Fruit fly (Drosophila melanogaster) whole organism, prepupa: ENCODE data around the gene nerfin-1.

ENCODE experiments used
- CG10631 ChIP-seq: fragments of 200-800 bp; sonication (Bioruptor generic); optimal IDR thresholded peaks from 2 replicates; lab custom pipeline; 2016; ENCODE audit warnings: missing biosample characterization, missing genetic modification characterization
- CG10669 ChIP-seq: fragments of 200-800 bp; sonication (Bioruptor generic); optimal IDR thresholded peaks from 3 replicates; lab custom pipeline; 2018; ENCODE audit warnings: missing biosample characterization, mild to moderate bottlenecking, missing genetic modification characterization, moderate library complexity
- CG11294 ChIP-seq: fragments of 200-800 bp; sonication (Bioruptor generic); IDR thresholded peaks from 2 replicates; pipeline ENCODE4 v1.3.6; 2022; ENCODE audit warnings: missing biosample characterization, missing genetic modification characterization
- CG15336 ChIP-seq: fragments of 200-800 bp; sonication (Bioruptor generic); IDR thresholded peaks from 2 replicates; pipeline ENCODE4 v1.3.6; 2022; ENCODE audit warnings: missing biosample characterization, missing genetic modification characterization
- CG1621 ChIP-seq: fragments of 200-800 bp; sonication (Bioruptor generic); optimal IDR thresholded peaks from 3 replicates; lab custom pipeline; 2018; ENCODE audit warnings: missing biosample characterization, mild to moderate bottlenecking, missing genetic modification characterization
- CG16779 ChIP-seq: fragments of 200-800 bp; sonication (Bioruptor generic); optimal IDR thresholded peaks from 3 replicates; lab custom pipeline; 2017; ENCODE audit warnings: missing biosample characterization, mild to moderate bottlenecking, missing genetic modification characterization
- CG31627 ChIP-seq: fragments of 200-800 bp; sonication (Bioruptor generic); optimal IDR thresholded peaks from 3 replicates; lab custom pipeline; 2016; ENCODE audit warnings: missing biosample characterization, missing genetic modification characterization
- CG32006 ChIP-seq: fragments of 200-800 bp; sonication (Bioruptor generic); optimal IDR thresholded peaks from 3 replicates; lab custom pipeline; 2017; ENCODE audit warnings: missing biosample characterization, mild to moderate bottlenecking, missing genetic modification characterization
- CG34406 ChIP-seq: fragments of 200-800 bp; sonication (Bioruptor generic); optimal IDR thresholded peaks from 3 replicates; lab custom pipeline; 2016; ENCODE audit warnings: missing biosample characterization, missing genetic modification characterization
- CG3919 ChIP-seq: fragments of 200-800 bp; sonication (Bioruptor generic); optimal IDR thresholded peaks from 3 replicates; lab custom pipeline; 2016; ENCODE audit warnings: missing biosample characterization, missing genetic modification characterization
- CG4318 ChIP-seq: fragments of 200-800 bp; sonication (Bioruptor generic); optimal IDR thresholded peaks from 3 replicates; lab custom pipeline; 2017; ENCODE audit warnings: missing biosample characterization, mild to moderate bottlenecking, missing genetic modification characterization
- CG6163 ChIP-seq: fragments of 200-800 bp; sonication (Bioruptor generic); IDR thresholded peaks from 3 replicates; pipeline ENCODE4 v1.3.6; 2022; ENCODE audit warnings: missing biosample characterization, missing genetic modification characterization
- CG6276 ChIP-seq: fragments of 200-800 bp; sonication (Bioruptor generic); optimal IDR thresholded peaks from 2 replicates; lab custom pipeline; 2017; ENCODE audit warnings: missing biosample characterization, mild to moderate bottlenecking, missing genetic modification characterization
- CG6792 ChIP-seq: fragments of 200-800 bp; sonication (Bioruptor generic); optimal IDR thresholded peaks from 3 replicates; lab custom pipeline; 2016; ENCODE audit warnings: missing biosample characterization, missing genetic modification characterization
- CG6854 ChIP-seq: fragments of 200-800 bp; sonication (Bioruptor generic); optimal IDR thresholded peaks from 2 replicates; lab custom pipeline; 2017; ENCODE audit warnings: missing biosample characterization, mild to moderate bottlenecking, missing genetic modification characterization
- CG7368 ChIP-seq: fragments of 200-800 bp; sonication (Bioruptor generic); optimal IDR thresholded peaks from 3 replicates; lab custom pipeline; 2016; ENCODE audit warnings: missing biosample characterization, missing genetic modification characterization
- CG8119 ChIP-seq: fragments of 200-800 bp; sonication (Bioruptor generic); IDR thresholded peaks from 3 replicates; pipeline ENCODE4 v1.3.6; 2022; ENCODE audit warnings: missing biosample characterization, missing genetic modification characterization
- CG8632 ChIP-seq: fragments of 200-800 bp; sonication (Bioruptor generic); optimal IDR thresholded peaks from 3 replicates; lab custom pipeline; 2016; ENCODE audit warnings: missing biosample characterization, missing genetic modification characterization
- CG9139 ChIP-seq: fragments of 200-800 bp; sonication (Bioruptor generic); optimal IDR thresholded peaks from 3 replicates; lab custom pipeline; 2017; ENCODE audit warnings: missing biosample characterization, mild to moderate bottlenecking, missing genetic modification characterization
- Eip75B ChIP-seq: fragments of 200-800 bp; sonication (Bioruptor generic); optimal IDR thresholded peaks from 3 replicates; lab custom pipeline; 2016; ENCODE audit warnings: missing biosample characterization, missing genetic modification characterization
- Eip78C ChIP-seq: fragments of 200-800 bp; sonication (Bioruptor generic); peaks from one replicate; lab custom pipeline; 2016; ENCODE audit warnings: missing biosample characterization, missing genetic modification characterization
- Eip93F ChIP-seq: fragments of 200-800 bp; sonication (Bioruptor generic); optimal IDR thresholded peaks from 2 replicates; lab custom pipeline; 2016; ENCODE audit warnings: missing biosample characterization, mild to moderate bottlenecking, missing genetic modification characterization
- Ets21C ChIP-seq: fragments of 200-800 bp; sonication (Bioruptor generic); optimal IDR thresholded peaks from 3 replicates; lab custom pipeline; 2016; ENCODE audit warnings: missing biosample characterization, missing genetic modification characterization
- Ets96B ChIP-seq: fragments of 200-800 bp; optimal IDR thresholded peaks from 2 replicates; lab custom pipeline; 2019; ENCODE audit warnings: missing biosample characterization, mild to moderate bottlenecking, missing genetic modification characterization, moderate library complexity
- Gug ChIP-seq: fragments of 200-800 bp; sonication (Bioruptor generic); IDR thresholded peaks from 2 replicates; pipeline ENCODE4 v1.3.6; 2022; ENCODE audit warnings: missing biosample characterization, missing genetic modification characterization
- Hr38 ChIP-seq: sonication (Bioruptor generic); optimal IDR thresholded peaks from 2 replicates; lab custom pipeline; 2016; ENCODE audit warnings: missing biosample characterization, missing genetic modification characterization
- Hr4 ChIP-seq: fragments of 200-800 bp; sonication (Bioruptor generic); optimal IDR thresholded peaks from 3 replicates; lab custom pipeline; 2016; ENCODE audit warnings: missing biosample characterization, missing genetic modification characterization
- OdsH ChIP-seq: fragments of 200-800 bp; sonication (Bioruptor generic); optimal IDR thresholded peaks from 3 replicates; lab custom pipeline; 2016; ENCODE audit warnings: missing biosample characterization, missing genetic modification characterization
- Sox102F ChIP-seq: fragments of 200-800 bp; sonication (Bioruptor generic); optimal IDR thresholded peaks from 2 replicates; lab custom pipeline; 2016; ENCODE audit warnings: missing biosample characterization, mild to moderate bottlenecking, missing genetic modification characterization
- Sox14 ChIP-seq: fragments of 200-800 bp; sonication (Bioruptor generic); optimal IDR thresholded peaks from 3 replicates; lab custom pipeline; 2016; ENCODE audit warnings: missing biosample characterization, missing genetic modification characterization
- Sox15 ChIP-seq: fragments of 200-800 bp; sonication (Bioruptor generic); optimal IDR thresholded peaks from 3 replicates; lab custom pipeline; 2016; ENCODE audit warnings: missing biosample characterization, missing genetic modification characterization
- cyc ChIP-seq: fragments of 200-800 bp; sonication (Bioruptor generic); optimal IDR thresholded peaks from 3 replicates; lab custom pipeline; 2016; ENCODE audit warnings: missing biosample characterization, missing genetic modification characterization
- dac ChIP-seq: fragments of 200-800 bp; sonication (Bioruptor generic); optimal IDR thresholded peaks from 2 replicates; lab custom pipeline; 2017; ENCODE audit warnings: missing biosample characterization, mild to moderate bottlenecking, missing genetic modification characterization
- dsx ChIP-seq: fragments of 200-800 bp; optimal IDR thresholded peaks from 3 replicates; lab custom pipeline; 2019; ENCODE audit warnings: missing biosample characterization, mild to moderate bottlenecking, missing genetic modification characterization, moderate library complexity; ENCODE audit not compliant: poor library complexity, severe bottlenecking
- eg ChIP-seq: fragments of 200-800 bp; sonication (Bioruptor generic); IDR thresholded peaks from 3 replicates; pipeline ENCODE4 v1.3.6; 2022; ENCODE audit warnings: missing biosample characterization, missing genetic modification characterization
- esn ChIP-seq: fragments of 200-800 bp; sonication (Bioruptor generic); optimal IDR thresholded peaks from 2 replicates; lab custom pipeline; 2016; ENCODE audit warnings: missing biosample characterization, mild to moderate bottlenecking, missing genetic modification characterization, moderate library complexity
- fd59A ChIP-seq: fragments of 200-800 bp; sonication (Bioruptor generic); optimal IDR thresholded peaks from 2 replicates; lab custom pipeline; 2017; ENCODE audit warnings: missing biosample characterization, mild to moderate bottlenecking, missing genetic modification characterization, missing genetic modification reagents
- fkh ChIP-seq: fragments of 200-800 bp; sonication (Bioruptor generic); optimal IDR thresholded peaks from 3 replicates; lab custom pipeline; 2017; ENCODE audit warnings: missing biosample characterization, mild to moderate bottlenecking, missing genetic modification characterization, moderate library complexity
- lz ChIP-seq: fragments of 200-800 bp; sonication (Bioruptor generic); optimal IDR thresholded peaks from 3 replicates; lab custom pipeline; 2016; ENCODE audit warnings: missing biosample characterization, missing genetic modification characterization
- salr ChIP-seq, 2 experiments: fragments of 200-800 bp; sonication (Bioruptor generic); optimal IDR thresholded peaks; 3 replicates each; lab custom pipeline; 2016 to 2018; ENCODE audit warnings: missing biosample characterization in 2 of 2, missing genetic modification characterization in 2 of 2, mild to moderate bottlenecking in 1 of 2
- spab ChIP-seq: fragments of 200-800 bp; sonication (Bioruptor generic); optimal IDR thresholded peaks from 2 replicates; lab custom pipeline; 2017; ENCODE audit warnings: missing biosample characterization, mild to moderate bottlenecking, missing genetic modification characterization, missing genetic modification reagents
- ss ChIP-seq, 2 experiments: fragments of 200-800 bp; sonication (Bioruptor generic); optimal IDR thresholded peaks; 2 replicates in 1 of 2; 3 replicates in 1 of 2; lab custom pipeline; 2017 to 2018; ENCODE audit warnings: mild to moderate bottlenecking in 2 of 2, missing biosample characterization in 2 of 2, missing genetic modification characterization in 2 of 2, moderate library complexity in 1 of 2
- svp ChIP-seq: fragments of 200-800 bp; sonication (Bioruptor generic); peaks from one replicate; lab custom pipeline; 2016; ENCODE audit warnings: missing biosample characterization, missing genetic modification characterization
- topi ChIP-seq: fragments of 200-800 bp; sonication (Bioruptor generic); optimal IDR thresholded peaks from 3 replicates; lab custom pipeline; 2016; ENCODE audit warnings: missing biosample characterization, missing genetic modification characterization
- vri ChIP-seq: fragments of 200-800 bp; sonication (Bioruptor generic); optimal IDR thresholded peaks from 3 replicates; lab custom pipeline; 2016; ENCODE audit warnings: missing biosample characterization, mild to moderate bottlenecking, missing genetic modification characterization

nerfin-1 gene

DNA sequence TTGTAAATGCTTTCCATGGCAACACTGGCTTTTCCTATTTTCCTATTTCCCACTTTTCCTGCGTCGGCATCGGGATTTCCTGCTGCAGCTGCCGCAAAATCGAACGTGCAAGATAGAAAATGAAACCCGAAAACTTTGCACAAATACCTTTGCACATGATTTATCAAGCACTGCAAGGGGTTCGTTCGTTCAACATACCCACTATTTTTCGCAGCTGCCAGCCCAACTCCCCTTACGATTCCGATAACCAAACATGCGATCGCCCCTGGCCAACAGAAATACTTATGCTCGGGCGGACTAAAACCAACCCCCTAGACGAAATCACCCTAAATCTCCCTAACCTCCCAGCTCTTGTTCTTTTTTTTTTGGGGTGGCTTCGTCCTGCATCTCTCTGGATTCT, 7.5 kb upstream of the nerfin-1 start:
- TF ChIP-seq Hr4 (GFP tag; lab: Kevin White, UChicago), result no peak
- TF ChIP-seq CG4318, result no peak
- no peak for TF ChIP-seq Eip93F (GFP tag; lab: Kevin White, UChicago)
- no peak for TF ChIP-seq CG6792 (GFP tag; lab: Kevin White, UChicago)
- TF ChIP-seq CG6854, result no peak
- no peak for TF ChIP-seq CG16779 (tag; lab: Kevin White, UChicago)
- TF ChIP-seq Eip78C (GFP tag; lab: Kevin White, UChicago), result no peak
- TF ChIP-seq Sox15, result no peak
- TF ChIP-seq CG3919 (GFP tag; lab: Kevin White, UChicago), result no peak
- no peak for TF ChIP-seq CG15336 (GFP tag; lab: Robert Waterston, UW)
- no peak for TF ChIP-seq Sox14 (GFP tag; lab: Kevin White, UChicago)
- no peak for TF ChIP-seq lz (GFP tag; lab: Kevin White, UChicago)
- TF ChIP-seq CG6276 (GFP tag; lab: Kevin White, UChicago), result no peak
- no peak for TF ChIP-seq Ets96B (tag; lab: Kevin White, UChicago)
- no peak for TF ChIP-seq ss (GFP tag; optimal IDR thresholded peaks at IDR 0.05; lab: Kevin White, UChicago)

dm6 chr3L:902598-902997, 6.3 kb upstream of the nerfin-1 start, which contains the start of gene mat:
TSS of gene mat (plus strand) at chr3L:902898.
- TF ChIP-seq svp, result no peak
- no peak for TF ChIP-seq CG34406 (GFP tag; lab: Kevin White, UChicago)
- TF ChIP-seq dac (GFP tag; lab: Kevin White, UChicago), result no peak
- no peak for TF ChIP-seq eg (GFP tag; lab: Robert Waterston, UW)

DNA sequence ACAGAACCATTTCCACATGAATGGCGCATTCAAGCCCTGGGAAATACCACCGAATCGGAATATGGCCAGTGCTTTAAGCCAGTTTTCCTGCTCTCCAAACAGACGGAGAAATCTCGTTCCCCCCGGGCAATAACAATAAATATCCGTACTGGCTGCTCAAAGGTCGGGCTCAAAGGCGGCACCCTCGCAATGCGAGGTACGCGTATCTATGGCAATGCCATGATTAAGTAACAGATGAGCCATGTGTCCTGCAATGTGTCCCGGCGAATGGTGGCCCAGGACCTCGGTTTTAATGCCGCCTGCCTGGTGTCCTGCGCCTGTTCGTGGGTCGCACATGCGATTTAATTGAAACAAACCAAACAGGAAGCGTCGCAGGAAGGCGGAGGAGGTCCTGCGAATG, 5.0 kb upstream of the nerfin-1 start:
- no peak for TF ChIP-seq Eip78C (GFP tag; lab: Kevin White, UChicago)
- TF ChIP-seq OdsH (GFP tag; lab: Kevin White, UChicago), result no peak
- TF ChIP-seq esn (GFP tag; lab: Kevin White, UChicago), result no peak
- no peak for TF ChIP-seq Ets96B (tag; lab: Kevin White, UChicago)
- no peak for TF ChIP-seq Sox102F (GFP tag; lab: Kevin White, UChicago)
- no peak for TF ChIP-seq CG6792 (GFP tag; lab: Kevin White, UChicago)

- TF ChIP-seq CG4318 (no peak), Ets96B (tag; lab: Kevin White, UChicago) (peak; percentile 58), CG8632 (GFP tag; lab: Kevin White, UChicago) (peak; percentile 40), salr (GFP tag; optimal IDR thresholded peaks at IDR 0.05; lab: Kevin White, UChicago) (peak in 1 of 2 experiments; percentile 60), CG11294 (GFP tag; lab: Robert Waterston, UW) (no peak), Sox15 (peak; percentile 15), CG6163 (GFP tag; lab: Robert Waterston, UW) (peak; percentile 56; the same call in 2 of the 3 replicates), CG9139 (GFP tag; lab: Kevin White, UChicago) (no peak), Gug (no peak), dsx (GFP tag; lab: Kevin White, UChicago) (no peak), Hr4 (GFP tag; lab: Kevin White, UChicago) (peak; percentile 23), eg (GFP tag; lab: Robert Waterston, UW) (no peak), OdsH (GFP tag; lab: Kevin White, UChicago) (peak; percentile 50), cyc (GFP tag; lab: Kevin White, UChicago) (peak; percentile 73), vri (peak; percentile 49), Ets21C (GFP tag; lab: Kevin White, UChicago) (peak; percentile 31), Hr38 (no peak), fd59A (peak; percentile 22), CG31627 (GFP tag; lab: Kevin White, UChicago) (peak; percentile 61), CG32006 (peak; percentile 17), CG10669 (GFP tag; lab: Kevin White, UChicago) (peak; percentile 59), CG8119 (GFP tag; lab: Robert Waterston, UW) (0 out of 3 replicates have a peak, but pooled peaks have one; percentile 16), CG7368 (GFP tag; lab: Kevin White, UChicago) (peak; percentile 47), svp (peak; percentile 76), fkh (GFP tag; lab: Kevin White, UChicago) (no peak), spab (peak; percentile 43), Eip75B (peak; percentile 40), CG10631 (GFP tag; lab: Kevin White, UChicago) (peak; percentile 41), Sox14 (GFP tag; lab: Kevin White, UChicago) (peak; percentile 33), topi (GFP tag; lab: Kevin White, UChicago) (peak; percentile 61), CG1621 (tag; lab: Kevin White, UChicago) (peak; percentile 40)
Measured at dm6 chr3L:904364-904763, 4.5 kb upstream of the nerfin-1 start.
